Fruit fly (Drosophila melanogaster) whole organism, embryonic: ENCODE results near the gene CG32713.

Source experiments
- Bdp1 ChIP-seq: fragments of 200-800 bp; sonication (Bioruptor generic); optimal IDR thresholded peaks from 3 replicates; lab custom pipeline; 2016; ENCODE audit warnings: missing biosample characterization, missing genetic modification characterization
- CG10147 ChIP-seq: fragments of 200-800 bp; sonication (Bioruptor generic); optimal IDR thresholded peaks from 2 replicates; lab custom pipeline; 2019; ENCODE audit warnings: missing biosample characterization, mild to moderate bottlenecking, missing genetic modification characterization, moderate library complexity
- CG10321 ChIP-seq: fragments of 200-800 bp; sonication (Bioruptor generic); IDR thresholded peaks from 2 replicates; pipeline ENCODE4 v1.3.6; 2022; ENCODE audit warnings: missing biosample characterization, missing genetic modification characterization
- CG10366 ChIP-seq: fragments of 200-800 bp; sonication (Bioruptor generic); IDR thresholded peaks from 2 replicates; pipeline ENCODE4 v1.3.6; 2022; ENCODE audit warnings: missing biosample characterization, missing genetic modification characterization
- CG11085 ChIP-seq: fragments of 200-800 bp; sonication (Bioruptor generic); IDR thresholded peaks from 2 replicates; pipeline ENCODE4 v1.3.6; 2022; ENCODE audit warnings: missing biosample characterization, missing genetic modification characterization
- CG11560 ChIP-seq: fragments of 200-800 bp; sonication (Bioruptor generic); IDR thresholded peaks from 3 replicates; pipeline ENCODE4 v1.3.6; 2022; ENCODE audit warnings: missing biosample characterization, missing genetic modification characterization
- CG15011 ChIP-seq: fragments of 200-800 bp; sonication (Bioruptor generic); optimal IDR thresholded peaks from 3 replicates; lab custom pipeline; 2018; ENCODE audit warnings: missing biosample characterization, mild to moderate bottlenecking, missing genetic modification characterization
- CG15601 ChIP-seq: fragments of 200-800 bp; sonication (Bioruptor generic); optimal IDR thresholded peaks from 3 replicates; lab custom pipeline; 2019; ENCODE audit warnings: missing biosample characterization, mild to moderate bottlenecking, missing genetic modification characterization, moderate library complexity
- CG1603 ChIP-seq: fragments of 200-800 bp; sonication (Bioruptor generic); optimal IDR thresholded peaks from 2 replicates; lab custom pipeline; 2019; ENCODE audit warnings: missing biosample characterization, mild to moderate bottlenecking, missing genetic modification characterization, moderate library complexity
- CG17912 ChIP-seq: fragments of 200-800 bp; sonication (Bioruptor generic); optimal IDR thresholded peaks from 2 replicates; lab custom pipeline; 2018; ENCODE audit warnings: missing biosample characterization, mild to moderate bottlenecking, missing genetic modification characterization
- CG18619 ChIP-seq: fragments of 200-800 bp; sonication (Bioruptor generic); optimal IDR thresholded peaks from 3 replicates; lab custom pipeline; 2017; ENCODE audit warnings: missing biosample characterization, mild to moderate bottlenecking, missing genetic modification characterization
- CG2202 ChIP-seq: fragments of 200-800 bp; sonication (Bioruptor generic); optimal IDR thresholded peaks from 2 replicates; lab custom pipeline; 2018; ENCODE audit warnings: missing biosample characterization, mild to moderate bottlenecking, missing genetic modification characterization
- CG32532 ChIP-seq: fragments of 200-800 bp; sonication (Bioruptor generic); IDR thresholded peaks from 2 replicates; pipeline ENCODE4 v1.3.6; 2022; ENCODE audit warnings: missing biosample characterization, missing genetic modification characterization
- CG34422 ChIP-seq: fragments of 200-800 bp; sonication (Bioruptor generic); IDR thresholded peaks from 3 replicates; pipeline ENCODE4 v1.3.6; 2022; ENCODE audit warnings: missing biosample characterization, missing genetic modification characterization
- CG5180 ChIP-seq: fragments of 200-800 bp; sonication (Bioruptor generic); optimal IDR thresholded peaks from 3 replicates; lab custom pipeline; 2017; ENCODE audit warnings: missing biosample characterization, missing genetic modification characterization, mild to moderate bottlenecking, moderate library complexity, missing genetic modification reagents
- CG6813 ChIP-seq: fragments of 200-800 bp; sonication (Bioruptor generic); optimal IDR thresholded peaks from 2 replicates; lab custom pipeline; 2017; ENCODE audit warnings: missing biosample characterization, missing genetic modification characterization, mild to moderate bottlenecking, moderate library complexity, missing genetic modification reagents
- CG7556 ChIP-seq: fragments of 200-800 bp; sonication (Bioruptor generic); optimal IDR thresholded peaks from 2 replicates; lab custom pipeline; 2017; ENCODE audit warnings: missing biosample characterization, mild to moderate bottlenecking, missing genetic modification characterization
- CG8388 ChIP-seq: fragments of 200-800 bp; sonication (Bioruptor generic); optimal IDR thresholded peaks from 2 replicates; lab custom pipeline; 2019; ENCODE audit warnings: missing biosample characterization, mild to moderate bottlenecking, missing genetic modification characterization, moderate library complexity
- CG8765 ChIP-seq: fragments of 200-800 bp; sonication (Bioruptor generic); IDR thresholded peaks from 2 replicates; pipeline ENCODE4 v1.3.6; 2022; ENCODE audit warnings: missing biosample characterization, missing genetic modification characterization
- CG9215 ChIP-seq: fragments of 200-800 bp; sonication (Bioruptor generic); IDR thresholded peaks from 2 replicates; pipeline ENCODE4 v1.3.6; 2022; ENCODE audit warnings: missing biosample characterization, missing genetic modification characterization
- CG9817 ChIP-seq: fragments of 200-800 bp; sonication (Bioruptor generic); optimal IDR thresholded peaks from 2 replicates; lab custom pipeline; 2018; ENCODE audit warnings: missing biosample characterization, mild to moderate bottlenecking, missing genetic modification characterization, moderate library complexity
- D19B ChIP-seq: fragments of 200-800 bp; sonication (Bioruptor generic); optimal IDR thresholded peaks from 2 replicates; lab custom pipeline; 2017; ENCODE audit warnings: missing biosample characterization, mild to moderate bottlenecking, missing genetic modification characterization
- Drgx ChIP-seq: fragments of 200-800 bp; sonication (Bioruptor generic); IDR thresholded peaks from 2 replicates; pipeline ENCODE4 v1.3.6; 2022; ENCODE audit warnings: missing biosample characterization, missing genetic modification characterization
- Lhr ChIP-seq: fragments of 200-800 bp; sonication (Bioruptor generic); optimal IDR thresholded peaks from 3 replicates; lab custom pipeline; 2017; ENCODE audit warnings: mild to moderate bottlenecking, missing biosample characterization, missing genetic modification reagents, missing genetic modification characterization
- MESR4 ChIP-seq: fragments of 200-800 bp; sonication (Bioruptor generic); optimal IDR thresholded peaks from 2 replicates; lab custom pipeline; 2018; ENCODE audit warnings: missing biosample characterization, mild to moderate bottlenecking, missing genetic modification characterization, moderate library complexity
- Max ChIP-seq: fragments of 200-800 bp; sonication (Bioruptor generic); optimal IDR thresholded peaks from 2 replicates; lab custom pipeline; 2016; ENCODE audit warnings: missing biosample characterization, mild to moderate bottlenecking, missing genetic modification characterization
- NC2α ChIP-seq: fragments of 200-800 bp; sonication (Bioruptor generic); optimal IDR thresholded peaks from 2 replicates; lab custom pipeline; 2016; ENCODE audit warnings: missing biosample characterization, missing genetic modification characterization
- Rfx ChIP-seq: fragments of 200-800 bp; sonication (Bioruptor generic); IDR thresholded peaks from 2 replicates; pipeline ENCODE4 v1.3.6; 2022; ENCODE audit warnings: missing biosample characterization, missing genetic modification characterization
- Rx ChIP-seq: fragments of 200-800 bp; sonication (Bioruptor generic); IDR thresholded peaks from 2 replicates; pipeline ENCODE4 v1.3.6; 2022; ENCODE audit warnings: missing biosample characterization, missing genetic modification characterization
- Ssrp ChIP-seq: fragments of 200-800 bp; sonication (Bioruptor generic); optimal IDR thresholded peaks from 2 replicates; lab custom pipeline; 2018; ENCODE audit warnings: missing biosample characterization, mild to moderate bottlenecking, missing genetic modification characterization, moderate library complexity
- Taf1 ChIP-seq: fragments of 200-800 bp; sonication (Bioruptor generic); IDR thresholded peaks from 2 replicates; pipeline ENCODE4 v1.3.6; 2022; ENCODE audit warnings: missing biosample characterization, missing genetic modification characterization
- Tbp ChIP-seq: fragments of >200 bp; optimal IDR thresholded peaks from 2 replicates; lab custom pipeline; 2018; ENCODE audit warnings: missing biosample characterization, missing genetic modification characterization
- YL-1 ChIP-seq: fragments of 200-800 bp; sonication (Bioruptor generic); optimal IDR thresholded peaks from 3 replicates; lab custom pipeline; 2017; ENCODE audit warnings: missing biosample characterization, mild to moderate bottlenecking, missing genetic modification characterization
- abd-A ChIP-seq: fragments of 200-800 bp; sonication (Bioruptor generic); optimal IDR thresholded peaks from 3 replicates; lab custom pipeline; 2019; ENCODE audit warnings: missing biosample characterization, mild to moderate bottlenecking, missing genetic modification characterization, moderate library complexity
- al ChIP-seq: fragments of 200-800 bp; sonication (Bioruptor generic); IDR thresholded peaks from 2 replicates; pipeline ENCODE4 v1.3.6; 2022; ENCODE audit warnings: missing biosample characterization, missing genetic modification characterization
- chn ChIP-seq: fragments of 200-800 bp; sonication (Bioruptor generic); optimal IDR thresholded peaks from 2 replicates; lab custom pipeline; 2016; ENCODE audit warnings: missing biosample characterization, missing genetic modification characterization
- dan ChIP-seq: fragments of 200-800 bp; sonication (Bioruptor generic); IDR thresholded peaks from 2 replicates; pipeline ENCODE4 v1.3.6; 2022; ENCODE audit warnings: missing biosample characterization, missing genetic modification characterization
- danr ChIP-seq: fragments of 200-800 bp; sonication (Bioruptor generic); IDR thresholded peaks from 2 replicates; pipeline ENCODE4 v1.3.6; 2022; ENCODE audit warnings: missing biosample characterization, missing genetic modification characterization
- dimm ChIP-seq: fragments of 200-800 bp; sonication (Bioruptor generic); IDR thresholded peaks from 2 replicates; pipeline ENCODE4 v1.3.6; 2022; ENCODE audit warnings: missing biosample characterization, missing genetic modification characterization
- fru ChIP-seq: fragments of >200 bp; optimal IDR thresholded peaks from 2 replicates; lab custom pipeline; 2017
- gfzf ChIP-seq: fragments of 200-800 bp; sonication (Bioruptor generic); optimal IDR thresholded peaks from 2 replicates; lab custom pipeline; 2016; ENCODE audit warnings: missing biosample characterization, mild to moderate bottlenecking, missing genetic modification characterization, moderate library complexity
- gro ChIP-seq: fragments of 200-800 bp; sonication (Bioruptor generic); optimal IDR thresholded peaks from 2 replicates; lab custom pipeline; 2016; ENCODE audit warnings: missing biosample characterization, missing genetic modification characterization
- gsb-n ChIP-seq: fragments of 200-800 bp; sonication (Bioruptor generic); optimal IDR thresholded peaks from 3 replicates; lab custom pipeline; 2018; ENCODE audit warnings: missing biosample characterization, mild to moderate bottlenecking, missing genetic modification characterization
- lab ChIP-seq: fragments of 200-800 bp; sonication (Bioruptor generic); optimal IDR thresholded peaks from 3 replicates; lab custom pipeline; 2017; ENCODE audit warnings: missing biosample characterization, missing genetic modification characterization, mild to moderate bottlenecking, moderate library complexity, missing genetic modification reagents
- pita ChIP-seq: fragments of 200-800 bp; sonication (Bioruptor generic); optimal IDR thresholded peaks from 2 replicates; lab custom pipeline; 2017; ENCODE audit warnings: missing biosample characterization, mild to moderate bottlenecking, missing genetic modification characterization
- prd ChIP-seq, 3 experiments: fragments of >200 bp in 2 of 3; fragments of 200-800 bp in 1 of 3; sonication (Bioruptor generic) in 1 of 3; optimal IDR thresholded peaks in 2 of 3; IDR thresholded peaks in 1 of 3; 2 replicates in 2 of 3; 3 replicates in 1 of 3; pipeline versions ENCODE4 v1.3.6 to Lab custom; 2017 to 2022; ENCODE audit warnings: missing biosample characterization in 1 of 3, missing genetic modification characterization in 1 of 3
- toy ChIP-seq: fragments of 200-800 bp; sonication (Bioruptor generic); IDR thresholded peaks from 2 replicates; pipeline ENCODE4 v1.3.6; 2022; ENCODE audit warnings: missing biosample characterization, missing genetic modification characterization
- tup ChIP-seq: fragments of 200-800 bp; sonication (Bioruptor generic); optimal IDR thresholded peaks from 2 replicates; lab custom pipeline; 2016; ENCODE audit warnings: missing biosample characterization, mild to moderate bottlenecking, missing genetic modification characterization, moderate library complexity
- wek ChIP-seq: fragments of 200-800 bp; sonication (Bioruptor generic); optimal IDR thresholded peaks from 3 replicates; lab custom pipeline; 2018; ENCODE audit warnings: missing biosample characterization, mild to moderate bottlenecking, missing genetic modification characterization, moderate library complexity
- z ChIP-seq: fragments of 200-800 bp; sonication (Bioruptor generic); IDR thresholded peaks from 3 replicates; pipeline ENCODE4 v1.3.6; 2022; ENCODE audit warnings: missing biosample characterization, missing genetic modification characterization

Gene CG32713

dm6 chrX:8464378-8465036 lies 7.1 kb upstream of the CG32713 start, which contains the start of gene Sptr (continued):
- TF ChIP-seq CG6813 (GFP tag; lab: Kevin White, UChicago) (peak; percentile 91), danr (GFP tag; lab: Robert Waterston, UW) (peak; percentile 85), lab (GFP tag; lab: Kevin White, UChicago) (peak; percentile 96), pita (GFP tag; lab: Kevin White, UChicago) (no peak), CG17912 (GFP tag; lab: Kevin White, UChicago) (no peak), gfzf (GFP tag; lab: Kevin White, UChicago) (no peak), CG10147 (GFP tag; lab: Kevin White, UChicago) (peak; percentile 91), prd (optimal IDR thresholded peaks at IDR 0.05; lab: Kevin White, UChicago) (no peak), prd (GFP tag; IDR thresholded peaks at IDR 0.05; lab: Robert Waterston, UW) (peak; percentile 85), fru (no peak), Max (GFP tag; lab: Kevin White, UChicago) (peak; percentile 67), CG7556 (GFP tag; lab: Kevin White, UChicago) (peak; percentile 91), CG8765 (peak; percentile 63; the same call in 1 of the 2 replicates), YL-1 (GFP tag; lab: Kevin White, UChicago) (peak; percentile 43), CG10366 (GFP tag; lab: Robert Waterston, UW) (peak; percentile 87), CG32532 (GFP tag; lab: Robert Waterston, UW) (peak; percentile 95), CG34422 (GFP tag; lab: Robert Waterston, UW) (peak; percentile 88), CG2202 (tag; lab: Kevin White, UChicago) (no peak), Tbp (GFP tag; lab: Kevin White, UChicago) (no peak), tup (GFP tag; lab: Kevin White, UChicago) (peak; percentile 35), gsb-n (peak; percentile 29), CG11560 (peak; percentile 62; the same call in 2 of the 3 replicates), dan (GFP tag; lab: Robert Waterston, UW) (no peak), dimm (GFP tag; lab: Robert Waterston, UW) (peak; percentile 65), CG18619 (GFP tag; lab: Kevin White, UChicago) (peak; percentile 81), D19B (GFP tag; lab: Kevin White, UChicago) (peak; percentile 86), Ssrp (tag; lab: Kevin White, UChicago) (peak; percentile 70), Lhr (no peak), abd-A (tag; lab: Kevin White, UChicago) (peak; percentile 66), al (GFP tag; lab: Robert Waterston, UW) (peak; percentile 88), CG15601 (tag; lab: Kevin White, UChicago) (peak; percentile 58), toy (GFP tag; lab: Robert Waterston, UW) (peak; percentile 73), CG9817 (tag; lab: Kevin White, UChicago) (peak; percentile 86), Rfx (GFP tag; lab: Robert Waterston, UW) (peak; percentile 96), CG15011 (GFP tag; lab: Kevin White, UChicago) (peak; percentile 84), CG11085 (GFP tag; lab: Robert Waterston, UW) (peak; percentile 83), chn (GFP tag; lab: Kevin White, UChicago) (peak; percentile 50), z (no peak), wek (GFP tag; lab: Kevin White, UChicago) (peak; percentile 48), CG5180 (peak; percentile 71), Drgx (GFP tag; lab: Robert Waterston, UW) (peak; percentile 95), Bdp1 (GFP tag; lab: Kevin White, UChicago) (peak; percentile 55), Rx (GFP tag; lab: Robert Waterston, UW) (peak; percentile 82), Taf1 (GFP tag; lab: Robert Waterston, UW) (peak; percentile 90), CG8388 (GFP tag; lab: Kevin White, UChicago) (peak; percentile 60), CG1603 (tag; lab: Kevin White, UChicago) (peak; percentile 63), gro (GFP tag; lab: Kevin White, UChicago) (peak; percentile 86), CG10321 (GFP tag; lab: Robert Waterston, UW) (peak; percentile 64; the same call in 1 of the 2 replicates), CG9215 (peak; percentile 86), MESR4 (GFP tag; lab: Kevin White, UChicago) (no peak), NC2α (no peak)
